Worm (Caenorhabditis elegans) whole organism, young adult: ENCODE measurements around the gene K06H7.7.

Experiments used
- B0019.2 ChIP-seq: fragments of 200-800 bp; sonication (Bioruptor generic); conservative IDR thresholded peaks from 2 replicates; pipeline ENCODE4 v1.3.6; 2022; ENCODE audit warnings: missing genetic modification reagents, missing genetic modification characterization, missing compliant biosample characterization
- B0336.3 ChIP-seq: fragments of 200-800 bp; sonication (Bioruptor generic); IDR thresholded peaks from 2 replicates; pipeline ENCODE4 v1.3.6; 2022; ENCODE audit warnings: missing genetic modification characterization, missing compliant biosample characterization
- C17E4.6 ChIP-seq: fragments of 200-800 bp; sonication (Bioruptor generic); IDR thresholded peaks from 2 replicates; pipeline ENCODE4 v1.3.6; 2022; ENCODE audit warnings: missing genetic modification reagents, missing genetic modification characterization, missing compliant biosample characterization
- D2030.7 ChIP-seq: fragments of 200-800 bp; sonication (Bioruptor generic); IDR thresholded peaks from 2 replicates; pipeline ENCODE4 v1.3.6; 2022; ENCODE audit warnings: missing genetic modification reagents, missing genetic modification characterization, missing compliant biosample characterization
- F39B2.1 ChIP-seq: fragments of 200-800 bp; sonication (Bioruptor generic); IDR thresholded peaks from 2 replicates; pipeline ENCODE4 v1.3.6; 2022; ENCODE audit warnings: missing genetic modification reagents, missing genetic modification characterization, missing compliant biosample characterization
- F55B11.4 ChIP-seq: sonication (generic microtip); optimal IDR thresholded peaks from 2 replicates; lab custom pipeline; 2016; ENCODE audit warnings: missing compliant biosample characterization, missing genetic modification characterization, borderline replicate concordance; ENCODE audit not compliant: insufficient read depth
- T07F8.4 ChIP-seq: sonication (generic microtip); optimal IDR thresholded peaks from 2 replicates; lab custom pipeline; 2016; ENCODE audit warnings: mild to moderate bottlenecking, missing genetic modification characterization, moderate library complexity, missing compliant biosample characterization
- Y56A3A.18 ChIP-seq: fragments of 200-800 bp; sonication (Bioruptor generic); IDR thresholded peaks from 2 replicates; pipeline ENCODE4 v1.3.6; 2022; ENCODE audit warnings: missing genetic modification reagents, missing genetic modification characterization, missing compliant biosample characterization
- Y79H2A.3 ChIP-seq: fragments of 200-800 bp; sonication (Bioruptor generic); conservative IDR thresholded peaks from 2 replicates; pipeline ENCODE4 v1.3.6; 2022; ENCODE audit warnings: missing genetic modification reagents, missing genetic modification characterization, missing compliant biosample characterization
- ZK185.1 ChIP-seq: sonication (generic microtip); optimal IDR thresholded peaks from 2 replicates; lab custom pipeline; 2016; ENCODE audit warnings: mild to moderate bottlenecking, missing genetic modification characterization, missing compliant biosample characterization; ENCODE audit not compliant: poor library complexity, severe bottlenecking
- aptf-2 ChIP-seq: fragments of 200-800 bp; sonication (Bioruptor generic); conservative IDR thresholded peaks from 2 replicates; pipeline ENCODE4 v1.3.6; 2022; ENCODE audit warnings: missing genetic modification reagents, missing genetic modification characterization, missing compliant biosample characterization
- attf-3 ChIP-seq: fragments of 200-800 bp; sonication (Bioruptor generic); conservative IDR thresholded peaks from 2 replicates; pipeline ENCODE4 v1.3.6; 2022; ENCODE audit warnings: missing genetic modification reagents, missing genetic modification characterization, missing compliant biosample characterization
- ccch-3 ChIP-seq: fragments of 200-800 bp; sonication (Bioruptor generic); optimal IDR thresholded peaks from 2 replicates; lab custom pipeline; 2018; ENCODE audit warnings: mild to moderate bottlenecking, missing genetic modification characterization, missing compliant biosample characterization
- cebp-1 ChIP-seq, 2 experiments: fragments of 200-800 bp in 1 of 2; sonication (Bioruptor generic) in 1 of 2; sonication (generic microtip) in 1 of 2; IDR thresholded peaks in 1 of 2; optimal IDR thresholded peaks in 1 of 2; 2 replicates each; pipeline versions ENCODE4 v1.3.6 to Lab custom; 2017 to 2022; ENCODE audit warnings: missing compliant biosample characterization in 2 of 2, missing genetic modification characterization in 2 of 2, mild to moderate bottlenecking in 1 of 2, missing genetic modification reagents in 1 of 2, moderate library complexity in 1 of 2
- cebp-2 ChIP-seq: fragments of 200-800 bp; sonication (Bioruptor generic); IDR thresholded peaks from 2 replicates; pipeline ENCODE4 v1.3.6; 2022; ENCODE audit warnings: missing genetic modification characterization, missing compliant biosample characterization
- ceh-40 ChIP-seq: fragments of 200-800 bp; sonication (Bioruptor generic); IDR thresholded peaks from 2 replicates; pipeline ENCODE4 v1.3.6; 2022; ENCODE audit warnings: missing genetic modification characterization, missing compliant biosample characterization
- die-1 ChIP-seq: sonication (generic microtip); optimal IDR thresholded peaks from 2 replicates; lab custom pipeline; 2016; ENCODE audit warnings: missing genotype, mild to moderate bottlenecking, missing genetic modification characterization, missing compliant biosample characterization
- dpl-1 ChIP-seq: fragments of 150-350 bp; optimal IDR thresholded peaks from 2 replicates; lab custom pipeline; 2014; ENCODE audit warnings: missing biosample characterization, missing genetic modification reagents, missing genetic modification characterization
- efl-1 ChIP-seq: fragments of 150-350 bp; optimal IDR thresholded peaks from 2 replicates; lab custom pipeline; 2014; ENCODE audit warnings: missing biosample characterization, missing genetic modification reagents, missing genetic modification characterization
- egl-18 ChIP-seq: fragments of 200-800 bp; sonication (Bioruptor generic); IDR thresholded peaks from 2 replicates; pipeline ENCODE4 v1.3.6; 2022; ENCODE audit warnings: missing genetic modification reagents, missing genetic modification characterization, missing compliant biosample characterization
- egrh-3 ChIP-seq: fragments of 200-800 bp; sonication (Bioruptor generic); IDR thresholded peaks from 2 replicates; pipeline ENCODE4 v1.3.6; 2022; ENCODE audit warnings: missing genetic modification reagents, missing genetic modification characterization, missing compliant biosample characterization
- lin-40 ChIP-seq: sonication (generic microtip); optimal IDR thresholded peaks from 2 replicates; lab custom pipeline; 2016; ENCODE audit warnings: missing genetic modification characterization, mild to moderate bottlenecking, missing compliant biosample characterization, missing genotype, missing genetic modification reagents
- lin-54 ChIP-seq: fragments of 200-800 bp; sonication (Bioruptor generic); optimal IDR thresholded peaks from 2 replicates; lab custom pipeline; 2018; ENCODE audit warnings: mild to moderate bottlenecking, missing genetic modification characterization, missing compliant biosample characterization
- lsl-1 ChIP-seq: fragments of 200-800 bp; sonication (Bioruptor generic); optimal IDR thresholded peaks from 2 replicates; lab custom pipeline; 2018; ENCODE audit warnings: mild to moderate bottlenecking, missing genetic modification characterization, moderate library complexity, missing compliant biosample characterization
- lsy-27 ChIP-seq: sonication (generic microtip); optimal IDR thresholded peaks from 2 replicates; lab custom pipeline; 2017; ENCODE audit warnings: missing genetic modification characterization, mild to moderate bottlenecking, missing compliant biosample characterization, antibody characterized with exemption, missing genotype, borderline replicate concordance; ENCODE audit not compliant: insufficient read depth
- madf-10 ChIP-seq: sonication (generic microtip); optimal IDR thresholded peaks from 2 replicates; lab custom pipeline; 2016; ENCODE audit warnings: mild to moderate bottlenecking, missing genetic modification characterization, missing compliant biosample characterization
- madf-3 ChIP-seq: fragments of 200-800 bp; sonication (Bioruptor generic); IDR thresholded peaks from 2 replicates; pipeline ENCODE4 v1.3.6; 2022; ENCODE audit warnings: missing genetic modification reagents, missing genetic modification characterization, missing compliant biosample characterization
- madf-6 ChIP-seq: fragments of 200-800 bp; sonication (Bioruptor generic); IDR thresholded peaks from 2 replicates; pipeline ENCODE4 v1.3.6; 2022; ENCODE audit warnings: missing genetic modification reagents, missing genetic modification characterization, missing compliant biosample characterization
- mel-28 ChIP-seq: sonication (generic microtip); optimal IDR thresholded peaks from 2 replicates; lab custom pipeline; 2016; ENCODE audit warnings: borderline replicate concordance, mild to moderate bottlenecking, missing genetic modification characterization, missing compliant biosample characterization
- mes-4 ChIP-seq: sonication (generic microtip); optimal IDR thresholded peaks from 2 replicates; lab custom pipeline; 2016; ENCODE audit warnings: missing genotype, missing genetic modification characterization, missing compliant biosample characterization
- mxl-1 ChIP-seq: sonication (generic microtip); optimal IDR thresholded peaks from 2 replicates; lab custom pipeline; 2016; ENCODE audit warnings: missing genetic modification characterization, missing compliant biosample characterization
- nhr-80 ChIP-seq: sonication (generic microtip); optimal IDR thresholded peaks from 2 replicates; lab custom pipeline; 2016; ENCODE audit warnings: missing genetic modification characterization, missing compliant biosample characterization
- nhr-90 ChIP-seq: sonication (generic microtip); optimal IDR thresholded peaks from 2 replicates; lab custom pipeline; 2016; ENCODE audit warnings: missing genotype, mild to moderate bottlenecking, missing genetic modification characterization, missing compliant biosample characterization
- pha-4 ChIP-seq: fragments of 150-350 bp; sonication (generic microtip); optimal IDR thresholded peaks from 2 replicates; lab custom pipeline; 2014; ENCODE audit warnings: missing biosample characterization, missing genetic modification reagents, missing genetic modification characterization
- snpc-1.3 ChIP-seq: sonication (generic microtip); optimal IDR thresholded peaks from 2 replicates; lab custom pipeline; 2017; ENCODE audit warnings: missing genetic modification characterization, mild to moderate bottlenecking, missing compliant biosample characterization, antibody characterized with exemption, moderate library complexity, missing genotype, missing genetic modification reagents; ENCODE audit not compliant: insufficient read depth
- snpc-3.4 ChIP-seq: sonication (generic microtip); optimal IDR thresholded peaks from 2 replicates; lab custom pipeline; 2017; ENCODE audit warnings: missing genetic modification characterization, mild to moderate bottlenecking, missing compliant biosample characterization, antibody characterized with exemption, moderate library complexity, missing genotype, missing genetic modification reagents
- snpc-4 ChIP-seq, 5 experiments: fragments of 150-350 bp in 1 of 5; sonication (generic microtip) in 4 of 5; optimal IDR thresholded peaks; 2 replicates each; lab custom pipeline; 2014 to 2018; ENCODE audit warnings: missing genetic modification characterization in 5 of 5, missing biosample characterization in 3 of 5, antibody characterized with exemption in 2 of 5, mild to moderate bottlenecking in 2 of 5, missing compliant biosample characterization in 2 of 5, missing genotype in 2 of 5, moderate library complexity in 2 of 5, missing genetic modification reagents in 1 of 5
- tbp1 ChIP-seq: fragments of 200-800 bp; sonication (Bioruptor generic); optimal IDR thresholded peaks from 2 replicates; lab custom pipeline; 2018; ENCODE audit warnings: mild to moderate bottlenecking, missing genetic modification characterization, missing compliant biosample characterization
- tlf-1 ChIP-seq: fragments of 200-800 bp; sonication (Bioruptor generic); optimal IDR thresholded peaks from 2 replicates; lab custom pipeline; 2018; ENCODE audit warnings: mild to moderate bottlenecking, missing genetic modification characterization, missing compliant biosample characterization
- unc-130 ChIP-seq: sonication (generic microtip); optimal IDR thresholded peaks from 2 replicates; lab custom pipeline; 2016; ENCODE audit warnings: missing genetic modification reagents, missing genetic modification characterization, missing compliant biosample characterization
- xnd-1 ChIP-seq: sonication (generic microtip); optimal IDR thresholded peaks from 2 replicates; lab custom pipeline; 2016; ENCODE audit warnings: missing genotype, missing genetic modification reagents, missing genetic modification characterization, missing compliant biosample characterization
- zim-3 ChIP-seq: sonication (generic microtip); optimal IDR thresholded peaks from 2 replicates; lab custom pipeline; 2017; ENCODE audit warnings: mild to moderate bottlenecking, missing genetic modification characterization, moderate library complexity, missing compliant biosample characterization
- ztf-25 ChIP-seq: fragments of 200-800 bp; sonication (Bioruptor generic); IDR thresholded peaks from 2 replicates; pipeline ENCODE4 v1.3.6; 2022; ENCODE audit warnings: missing genetic modification reagents, missing genetic modification characterization, missing compliant biosample characterization

The K06H7.7 gene

ce11 chrIII:8044717-8045116 lies 40.6 kb downstream of the K06H7.7 start, which contains the start of gene spcs-3:
TSS of gene spcs-3 (plus strand) at chrIII:8045017.
- TF ChIP-seq B0336.3 (GFP tag; lab: Robert Waterston, UW) (0 out of 2 replicates have a peak, but pooled peaks have one; percentile 22), die-1 (tag; lab: Kevin White, UChicago) (no peak), madf-6 (GFP tag; lab: Robert Waterston, UW) (no peak)

ce11 chrIII:8044187-8044586 lies 41.1 kb downstream of the K06H7.7 start, which contains the start of gene K12H4.5:
TSS of gene K12H4.5 (plus strand) at chrIII:8044487.
- TF ChIP-seq Y56A3A.18 (GFP tag; lab: Robert Waterston, UW) (no peak), ZK185.1 (tag; lab: Kevin White, UChicago) (no peak), F55B11.4 (no peak), cebp-2 (GFP tag; lab: Robert Waterston, UW) (no peak), B0019.2 (no peak), tbp1 (no peak), snpc-4 (GFP tag; optimal IDR thresholded peaks at IDR 0.05; lab: Kevin White, UChicago) (no peak), snpc-4 (tag; optimal IDR thresholded peaks at IDR 0.05; lab: Kevin White, UChicago) (no peak), madf-3 (GFP tag; lab: Robert Waterston, UW) (no peak), mes-4 (tag; lab: Kevin White, UChicago) (no peak), nhr-90 (tag; lab: Kevin White, UChicago) (no peak), lin-40 (tag; lab: Kevin White, UChicago) (no peak), mxl-1 (tag; lab: Kevin White, UChicago) (no peak), lsl-1 (no peak), ccch-3 (GFP tag; lab: Kevin White, UChicago) (no peak), egrh-3 (GFP tag; lab: Robert Waterston, UW) (no peak), lsy-27 (tag; lab: Kevin White, UChicago) (no peak)

DNA sequence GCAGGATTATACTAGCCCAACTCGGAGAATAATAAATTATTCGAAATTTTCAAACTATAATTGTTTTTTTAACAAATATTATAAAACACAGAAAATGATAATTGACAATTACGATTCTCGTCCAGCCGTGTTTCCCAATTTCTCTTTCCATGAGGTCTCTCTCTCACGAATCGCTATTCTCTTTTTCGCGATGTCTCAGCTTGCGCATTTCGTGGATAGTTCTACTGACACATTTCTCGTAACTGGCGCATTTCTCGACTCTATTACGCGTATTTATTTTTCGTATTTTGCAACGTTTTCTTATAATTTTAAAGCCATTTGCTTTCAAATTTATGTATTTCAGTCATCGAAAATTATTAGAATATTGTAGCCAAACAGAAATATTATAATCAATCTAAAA lies 41.5 kb downstream of the K06H7.7 start:
- TF ChIP-seq efl-1 (peak; percentile 83), cebp-1 (GFP tag; IDR thresholded peaks at IDR 0.05; lab: Robert Waterston, UW) (peak; percentile 96), cebp-1 (tag; optimal IDR thresholded peaks at IDR 0.05; lab: Kevin White, UChicago) (peak; percentile 96), ZK185.1 (tag; lab: Kevin White, UChicago) (peak; percentile 98), madf-10 (tag; lab: Kevin White, UChicago) (peak; percentile 97), T07F8.4 (peak; percentile 96), nhr-80 (tag; lab: Kevin White, UChicago) (peak; percentile 99), C17E4.6 (GFP tag; lab: Robert Waterston, UW) (peak; percentile 96), dpl-1 (GFP tag; lab: Kevin White, UChicago) (peak; percentile 89), snpc-1.3 (tag; lab: Kevin White, UChicago) (peak; percentile 89), ceh-40 (GFP tag; lab: Robert Waterston, UW) (peak; percentile 83), D2030.7 (peak; percentile 97), F39B2.1 (GFP tag; lab: Robert Waterston, UW) (no peak), unc-130 (GFP tag; lab: Kevin White, UChicago) (peak; percentile 99), aptf-2 (GFP tag; lab: Robert Waterston, UW) (peak; percentile 98), snpc-3.4 (peak; percentile 91), tlf-1 (GFP tag; lab: Kevin White, UChicago) (peak; percentile 93), tbp1 (peak; percentile 80), pha-4 (tag; lab: Kevin White, UChicago) (peak; percentile 95), xnd-1 (tag; lab: Kevin White, UChicago) (no peak), lin-54 (peak; percentile 96), Y79H2A.3 (GFP tag; lab: Robert Waterston, UW) (peak; percentile 98), zim-3 (tag; lab: Kevin White, UChicago) (peak; percentile 99), die-1 (tag; lab: Kevin White, UChicago) (peak; percentile 97), ztf-25 (GFP tag; lab: Robert Waterston, UW) (peak; percentile 100), Y56A3A.18 (GFP tag; lab: Robert Waterston, UW) (0 out of 2 replicates have a peak, but pooled peaks have one; percentile 58), mel-28 (peak; percentile 77), egl-18 (GFP tag; lab: Robert Waterston, UW) (peak; percentile 69; the same call in 1 of the 2 replicates), attf-3 (peak; percentile 94)
